Worm (Caenorhabditis elegans): ENCODE measurements around the gene srh-135.

- TF ChIP-seq him-1 (tag; optimal IDR thresholded peaks at IDR 0.05) (no peak), Y53G8AR.9 (GFP tag; conservative IDR thresholded peaks at IDR 0.05) (no peak), nhr-27 (tag; optimal IDR thresholded peaks at IDR 0.05) (no peak)
Observed at ce11 chrII:10222577-10222976, 4.4 kb downstream of the srh-135 start, which contains the start of gene plc-3.
